Fruit fly (Drosophila melanogaster) whole organism, prepupa: ENCODE measurements around the gene PpV.
A peak's percentile ranks its signal among the peaks of the same experiment; 100 is the strongest.

Source experiments
- CG15336 ChIP-seq: fragments of 200-800 bp; sonication (Bioruptor generic); IDR thresholded peaks from 2 replicates; pipeline ENCODE4 v1.3.6; 2022; ENCODE audit warnings: missing biosample characterization, missing genetic modification characterization
- CG34406 ChIP-seq: fragments of 200-800 bp; sonication (Bioruptor generic); optimal IDR thresholded peaks from 3 replicates; lab custom pipeline; 2016; ENCODE audit warnings: missing biosample characterization, missing genetic modification characterization
- CG3919 ChIP-seq: fragments of 200-800 bp; sonication (Bioruptor generic); optimal IDR thresholded peaks from 3 replicates; lab custom pipeline; 2016; ENCODE audit warnings: missing biosample characterization, missing genetic modification characterization
- Ets21C ChIP-seq: fragments of 200-800 bp; sonication (Bioruptor generic); optimal IDR thresholded peaks from 3 replicates; lab custom pipeline; 2016; ENCODE audit warnings: missing biosample characterization, missing genetic modification characterization
- Hr39 ChIP-seq: fragments of 200-800 bp; sonication (Bioruptor generic); optimal IDR thresholded peaks from 2 replicates; lab custom pipeline; 2016; ENCODE audit warnings: missing biosample characterization, missing genetic modification characterization
- achi ChIP-seq: fragments of 200-800 bp; sonication (Bioruptor generic); optimal IDR thresholded peaks from 3 replicates; lab custom pipeline; 2016; ENCODE audit warnings: missing biosample characterization, missing genetic modification characterization
- fd59A ChIP-seq: fragments of 200-800 bp; sonication (Bioruptor generic); optimal IDR thresholded peaks from 2 replicates; lab custom pipeline; 2017; ENCODE audit warnings: missing biosample characterization, mild to moderate bottlenecking, missing genetic modification characterization, missing genetic modification reagents

DNA sequence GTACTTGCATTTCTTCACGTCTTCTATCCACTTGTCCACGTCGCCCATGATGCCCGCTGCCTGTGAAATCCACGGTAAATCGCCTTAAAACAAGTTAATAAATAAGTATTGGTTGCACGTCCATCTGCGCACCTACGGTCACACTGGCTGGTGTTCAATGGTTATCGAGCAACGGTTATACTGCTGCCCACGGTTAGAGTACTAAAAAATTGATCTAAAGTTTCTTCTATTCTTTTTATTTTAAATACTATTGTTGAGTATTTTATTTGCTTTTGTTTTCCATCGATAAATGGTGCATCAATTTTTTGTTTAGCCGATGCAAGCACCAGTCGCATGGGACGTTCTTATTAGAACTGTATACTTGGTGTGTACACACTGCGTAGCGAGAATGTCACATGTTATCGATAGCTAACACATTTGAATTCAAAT, at the start of gene PpV:
- TF ChIP-seq CG34406 (GFP tag; lab: Kevin White, UChicago) (no peak), CG3919 (no peak), achi (peak; percentile 28), Hr39 (GFP tag; lab: Kevin White, UChicago) (no peak), Ets21C (no peak), fd59A (GFP tag; lab: Kevin White, UChicago) (no peak), CG15336 (GFP tag; lab: Robert Waterston, UW) (no peak)
